Worm (Caenorhabditis elegans): ENCODE data around the gene scl-6.

scl-6 gene

ce11 chrIV:13068451-13068850 lies at the start of gene scl-6:
Gene scl-6 (plus strand): TSS chrIV:13068751.
- TF ChIP-seq ztf-4 (tag; optimal IDR thresholded peaks at IDR 0.05) (no peak), crh-2 (tag; optimal IDR thresholded peaks at IDR 0.05) (no peak), lin-13 (GFP tag; optimal IDR thresholded peaks at IDR 0.05) (no peak), ceh-16 (tag; optimal IDR thresholded peaks at IDR 0.05) (no peak), sma-3 (GFP tag; optimal IDR thresholded peaks at IDR 0.05) (no peak), elt-3 (tag; optimal IDR thresholded peaks at IDR 0.05) (no peak), peb-1 (tag; optimal IDR thresholded peaks at IDR 0.05) (no peak), gmeb-1 (tag; optimal IDR thresholded peaks at IDR 0.05) (no peak), lin-11 (tag; optimal IDR thresholded peaks at IDR 0.05) (no peak), zag-1 (tag; optimal IDR thresholded peaks at IDR 0.05) (no peak), ztf-11 (tag; optimal IDR thresholded peaks at IDR 0.05) (no peak), Y55F3AM.14 (GFP tag; optimal IDR thresholded peaks at IDR 0.05) (no peak)

- TF ChIP-seq sma-9 (GFP tag; optimal IDR thresholded peaks at IDR 0.05): peak; percentile 24
- TF ChIP-seq sma-9 (tag; optimal IDR thresholded peaks at IDR 0.05): no peak
- TF ChIP-seq ztf-1 (GFP tag; conservative IDR thresholded peaks at IDR 0.05): no peak
- TF ChIP-seq crh-2 (tag; optimal IDR thresholded peaks at IDR 0.05): peak; percentile 26
These were observed 47.5 kb upstream of the scl-6 start for ce11 chrIV:13021006-13021405.

ce11 chrIV:13022892-13023291 lies 45.7 kb upstream of the scl-6 start:
- TF ChIP-seq nhr-21 (tag; optimal IDR thresholded peaks at IDR 0.05) (no peak), nhr-77 (tag; optimal IDR thresholded peaks at IDR 0.05) (no peak), sem-4 (tag; optimal IDR thresholded peaks at IDR 0.05) (no peak), ztf-4 (tag; optimal IDR thresholded peaks at IDR 0.05) (no peak), mdl-1 (tag; optimal IDR thresholded peaks at IDR 0.05) (no peak), ceh-82 (tag; optimal IDR thresholded peaks at IDR 0.05) (no peak), ama-1 (optimal IDR thresholded peaks at IDR 0.05) (no peak), lin-13 (GFP tag; optimal IDR thresholded peaks at IDR 0.05) (no peak), gmeb-1 (tag; optimal IDR thresholded peaks at IDR 0.05) (no peak), unc-55 (GFP tag; optimal IDR thresholded peaks at IDR 0.05) (no peak), snpc-4 (tag; optimal IDR thresholded peaks at IDR 0.05) (no peak)

- TF ChIP-seq zag-1 (tag; optimal IDR thresholded peaks at IDR 0.05) (peak; percentile 17), sma-9 (GFP tag; optimal IDR thresholded peaks at IDR 0.05) (no peak), sma-9 (tag; optimal IDR thresholded peaks at IDR 0.05) (no peak), lin-13 (GFP tag; optimal IDR thresholded peaks at IDR 0.05) (peak; percentile 12), lin-11 (tag; optimal IDR thresholded peaks at IDR 0.05) (peak; percentile 2), egl-27 (tag; optimal IDR thresholded peaks at IDR 0.05) (peak; percentile 4), lsy-2 (tag; optimal IDR thresholded peaks at IDR 0.05) (peak; percentile 1 to 23), unc-55 (GFP tag; optimal IDR thresholded peaks at IDR 0.05) (peak; percentile 75), mdl-1 (tag; optimal IDR thresholded peaks at IDR 0.05) (peak; percentile 7 to 46), F13H6.1 (tag; optimal IDR thresholded peaks at IDR 0.05) (peak; percentile 49), crh-2 (tag; optimal IDR thresholded peaks at IDR 0.05) (peak; percentile 58), C34F6.9 (tag; optimal IDR thresholded peaks at IDR 0.05) (peak; percentile 58), nhr-237 (tag; optimal IDR thresholded peaks at IDR 0.05) (no peak), nhr-129 (tag; optimal IDR thresholded peaks at IDR 0.05) (peak; percentile 81), nhr-23 (tag; optimal IDR thresholded peaks at IDR 0.05) (no peak), unc-39 (tag; optimal IDR thresholded peaks at IDR 0.05) (no peak), Y55F3AM.14 (GFP tag; optimal IDR thresholded peaks at IDR 0.05) (peak; percentile 44)
These were observed 42.7 kb upstream of the scl-6 start for ce11 chrIV:13025853-13026343.

ce11 chrIV:13026762-13027161 lies 41.8 kb upstream of the scl-6 start:
- TF ChIP-seq sma-9 (GFP tag; optimal IDR thresholded peaks at IDR 0.05) (peak; percentile 85), sma-9 (tag; optimal IDR thresholded peaks at IDR 0.05) (no peak), zag-1 (tag; optimal IDR thresholded peaks at IDR 0.05) (no peak), mdl-1 (tag; optimal IDR thresholded peaks at IDR 0.05) (peak in 1 of 2 experiments; percentile 8), crh-2 (tag; optimal IDR thresholded peaks at IDR 0.05) (peak; percentile 2), fos-1 (tag; optimal IDR thresholded peaks at IDR 0.05) (peak; percentile 69)
